Fruit fly (Drosophila melanogaster) Kc167 (cell line): Measurements from ENCODE around the gene Kal1.

Source experiments
- Sin3A ChIP-seq: fragments of >200 bp; optimal IDR thresholded peaks from 2 replicates; lab custom pipeline; 2018; ENCODE audit warnings: missing external identifiers
- h ChIP-seq: fragments of >200 bp; optimal IDR thresholded peaks from 3 replicates; lab custom pipeline; 2018; ENCODE audit warnings: missing external identifiers
- insv ChIP-seq: fragments of >200 bp; optimal IDR thresholded peaks from 3 replicates; lab custom pipeline; 2018; ENCODE audit warnings: missing external identifiers
- psq ChIP-seq: fragments of >200 bp; optimal IDR thresholded peaks from 2 replicates; lab custom pipeline; 2017; ENCODE audit warnings: missing external identifiers
- ttk ChIP-seq: sonication (Bioruptor generic); optimal IDR thresholded peaks from 2 replicates; lab custom pipeline; 2017; ENCODE audit warnings: missing external identifiers

DNA sequence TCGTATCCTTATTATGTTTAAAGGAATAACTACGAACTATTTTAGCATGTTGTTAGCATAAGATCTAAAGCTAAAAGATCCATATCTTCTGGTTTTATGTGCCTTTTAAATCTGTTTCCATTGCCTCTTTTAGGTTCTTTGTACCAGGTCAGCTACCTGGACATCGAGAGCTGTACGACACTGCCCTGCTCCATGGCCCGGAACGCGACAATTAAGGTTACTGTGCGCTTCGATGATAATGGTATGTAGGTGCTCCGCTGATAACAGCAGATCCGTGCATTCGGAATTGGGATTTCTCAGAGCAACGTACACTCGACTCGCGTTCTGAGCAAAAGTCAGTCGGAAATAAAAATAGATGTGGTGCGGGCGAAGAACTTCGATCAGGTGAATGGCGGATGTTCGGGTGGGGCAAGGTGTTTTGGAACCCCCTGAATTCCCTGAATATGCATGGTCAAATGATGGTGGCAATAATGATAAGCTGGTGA, 1.5 kb upstream of the Kal1 start:
- no peak for TF ChIP-seq ttk
- no peak for TF ChIP-seq h (lab: Kevin White, UChicago)
- TF ChIP-seq psq (lab: Kevin White, UChicago) = no peak
- no peak for TF ChIP-seq Sin3A (lab: Kevin White, UChicago)
- no peak for TF ChIP-seq insv (lab: Kevin White, UChicago)
